Fruit fly (Drosophila melanogaster): Measurements from ENCODE around the gene Ork1.

- TF ChIP-seq HLH4C (GFP tag; IDR thresholded peaks at IDR 0.05; ENCODE audit: partially characterized antibody) (no peak), Doc2 (GFP tag; IDR thresholded peaks at IDR 0.05) (no peak), Fer2 (tag; optimal IDR thresholded peaks at IDR 0.05) (no peak), CG10366 (GFP tag; IDR thresholded peaks at IDR 0.05) (no peak), psq (GFP tag; optimal IDR thresholded peaks at IDR 0.05) (no peak), Scr (GFP tag; IDR thresholded peaks at IDR 0.05; ENCODE audit: partially characterized antibody) (no peak), Gug (GFP tag; IDR thresholded peaks at IDR 0.05) (no peak), CG1233 (GFP tag; optimal IDR thresholded peaks at IDR 0.05) (no peak)
Measured at dm6 chrX:10893208-10893607, 2.2 kb upstream of the Ork1 start.

Measured in whole organism, embryonic.